Fruit fly (Drosophila melanogaster) whole organism, embryonic: ENCODE measurements around the gene CG43815.

Experiments used
- Asciz ChIP-seq: fragments of 200-800 bp; sonication (Bioruptor generic); optimal IDR thresholded peaks from 2 replicates; lab custom pipeline; 2017; ENCODE audit warnings: missing biosample characterization, mild to moderate bottlenecking, missing genetic modification characterization, missing genetic modification reagents
- Atf-2 ChIP-seq: fragments of 200-800 bp; sonication (Bioruptor generic); optimal IDR thresholded peaks from 2 replicates; lab custom pipeline; 2016; ENCODE audit warnings: missing biosample characterization, missing genetic modification characterization
- CG1024 ChIP-seq: fragments of 200-800 bp; sonication (Bioruptor generic); IDR thresholded peaks from 2 replicates; pipeline ENCODE4 v1.3.6; 2022; ENCODE audit warnings: missing biosample characterization, missing genetic modification characterization
- CG10543 ChIP-seq: fragments of 200-800 bp; sonication (Bioruptor generic); optimal IDR thresholded peaks from 3 replicates; lab custom pipeline; 2017; ENCODE audit warnings: missing biosample characterization, mild to moderate bottlenecking, missing genetic modification characterization, moderate library complexity
- CG11398 ChIP-seq: fragments of 200-800 bp; sonication (Bioruptor generic); optimal IDR thresholded peaks from 2 replicates; lab custom pipeline; 2016; ENCODE audit warnings: missing biosample characterization, missing genetic modification characterization
- CG11504 ChIP-seq: fragments of 200-800 bp; sonication (Bioruptor generic); optimal IDR thresholded peaks from 3 replicates; lab custom pipeline; 2019; ENCODE audit warnings: missing biosample characterization, mild to moderate bottlenecking, missing genetic modification characterization, moderate library complexity
- CG13296 ChIP-seq: fragments of 200-800 bp; sonication (Bioruptor generic); optimal IDR thresholded peaks from 3 replicates; lab custom pipeline; 2018; ENCODE audit warnings: missing biosample characterization, mild to moderate bottlenecking, missing genetic modification characterization
- CG14441 ChIP-seq: fragments of 200-800 bp; sonication (Bioruptor generic); IDR thresholded peaks from 2 replicates; pipeline ENCODE4 v1.3.6; 2022; ENCODE audit warnings: missing biosample characterization, missing genetic modification characterization
- CG14710 ChIP-seq: fragments of 200-800 bp; sonication (Bioruptor generic); optimal IDR thresholded peaks from 3 replicates; lab custom pipeline; 2019; ENCODE audit warnings: missing biosample characterization, mild to moderate bottlenecking, missing genetic modification characterization, moderate library complexity
- CG15601 ChIP-seq: fragments of 200-800 bp; sonication (Bioruptor generic); optimal IDR thresholded peaks from 3 replicates; lab custom pipeline; 2019; ENCODE audit warnings: missing biosample characterization, mild to moderate bottlenecking, missing genetic modification characterization, moderate library complexity
- CG16813 ChIP-seq: fragments of 200-800 bp; sonication (Bioruptor generic); IDR thresholded peaks from 3 replicates; pipeline ENCODE4 v1.3.6; 2022; ENCODE audit warnings: missing biosample characterization, missing genetic modification characterization; ENCODE audit not compliant: partially characterized antibody
- CG31224 ChIP-seq: fragments of 200-800 bp; sonication (Bioruptor generic); IDR thresholded peaks from 2 replicates; pipeline ENCODE4 v1.3.6; 2022; ENCODE audit warnings: missing biosample characterization, missing genetic modification characterization
- CG34224 ChIP-seq: fragments of 200-800 bp; sonication (Bioruptor generic); IDR thresholded peaks from 3 replicates; pipeline ENCODE4 v1.3.6; 2022; ENCODE audit warnings: missing biosample characterization, missing genetic modification characterization; ENCODE audit not compliant: partially characterized antibody
- CG4360 ChIP-seq: fragments of 200-800 bp; sonication (Bioruptor generic); IDR thresholded peaks from 2 replicates; pipeline ENCODE4 v1.3.6; 2022; ENCODE audit warnings: missing biosample characterization, missing genetic modification characterization
- CG7271 ChIP-seq: fragments of 200-800 bp; sonication (Bioruptor generic); optimal IDR thresholded peaks from 2 replicates; lab custom pipeline; 2018; ENCODE audit warnings: missing biosample characterization, mild to moderate bottlenecking, missing genetic modification characterization, moderate library complexity
- CTCF ChIP-seq: fragments of 200-800 bp; sonication (Bioruptor generic); optimal IDR thresholded peaks from 2 replicates; lab custom pipeline; 2017; ENCODE audit warnings: missing biosample characterization, mild to moderate bottlenecking, missing genetic modification characterization, moderate library complexity
- D19B ChIP-seq: fragments of 200-800 bp; sonication (Bioruptor generic); optimal IDR thresholded peaks from 2 replicates; lab custom pipeline; 2017; ENCODE audit warnings: missing biosample characterization, mild to moderate bottlenecking, missing genetic modification characterization
- Doc3 ChIP-seq: fragments of 200-800 bp; sonication (Bioruptor generic); IDR thresholded peaks from 3 replicates; pipeline ENCODE4 v1.3.6; 2022; ENCODE audit warnings: missing biosample characterization, missing genetic modification characterization; ENCODE audit not compliant: partially characterized antibody
- E2f2 ChIP-seq: fragments of 200-800 bp; sonication (Bioruptor generic); IDR thresholded peaks from 2 replicates; pipeline ENCODE4 v1.3.6; 2022; ENCODE audit warnings: missing biosample characterization, missing genetic modification characterization
- Jarid2 ChIP-seq: fragments of 200-800 bp; sonication (Bioruptor generic); optimal IDR thresholded peaks from 3 replicates; lab custom pipeline; 2017; ENCODE audit warnings: mild to moderate bottlenecking, missing biosample characterization, missing genetic modification reagents, missing genetic modification characterization
- Lpt ChIP-seq: fragments of >200 bp; optimal IDR thresholded peaks from 2 replicates; lab custom pipeline; 2018; ENCODE audit warnings: missing biosample characterization, missing genetic modification characterization
- Med ChIP-seq: fragments of 200-800 bp; sonication (Bioruptor generic); peaks from one replicate; lab custom pipeline; 2016; ENCODE audit warnings: missing biosample characterization, missing genetic modification characterization, mild to moderate bottlenecking, inconsistent platforms, moderate library complexity
- Pdp1 ChIP-seq, 2 experiments: fragments of 200-800 bp; sonication (Bioruptor generic); optimal IDR thresholded peaks; 3 replicates each; lab custom pipeline; 2016; ENCODE audit warnings: missing biosample characterization in 2 of 2, missing genetic modification characterization in 2 of 2, mild to moderate bottlenecking in 1 of 2, moderate library complexity in 1 of 2
- Poxn ChIP-seq: fragments of 200-800 bp; sonication (Bioruptor generic); IDR thresholded peaks from 2 replicates; pipeline ENCODE4 v1.3.6; 2022; ENCODE audit warnings: missing biosample characterization, missing genetic modification characterization
- Ssrp ChIP-seq: fragments of 200-800 bp; sonication (Bioruptor generic); optimal IDR thresholded peaks from 2 replicates; lab custom pipeline; 2018; ENCODE audit warnings: missing biosample characterization, mild to moderate bottlenecking, missing genetic modification characterization, moderate library complexity
- cad ChIP-seq: fragments of >200 bp; optimal IDR thresholded peaks from 2 replicates; lab custom pipeline; 2017; ENCODE audit warnings: missing biosample characterization, missing genetic modification characterization
- cas ChIP-seq: fragments of 200-800 bp; sonication (Bioruptor generic); IDR thresholded peaks from 2 replicates; pipeline ENCODE4 v1.3.6; 2022; ENCODE audit warnings: missing biosample characterization, missing genetic modification characterization
- crp ChIP-seq, 2 experiments: fragments of 200-800 bp; sonication (Bioruptor generic); optimal IDR thresholded peaks; 2 replicates in 1 of 2; 3 replicates in 1 of 2; lab custom pipeline; 2017; ENCODE audit warnings: missing biosample characterization in 2 of 2, missing genetic modification characterization in 2 of 2, mild to moderate bottlenecking in 1 of 2, moderate library complexity in 1 of 2
- dimm ChIP-seq: fragments of 200-800 bp; sonication (Bioruptor generic); IDR thresholded peaks from 2 replicates; pipeline ENCODE4 v1.3.6; 2022; ENCODE audit warnings: missing biosample characterization, missing genetic modification characterization
- exex ChIP-seq: fragments of 200-800 bp; sonication (Bioruptor generic); optimal IDR thresholded peaks from 4 replicates; lab custom pipeline; 2018; ENCODE audit warnings: missing biosample characterization, mild to moderate bottlenecking, missing genetic modification characterization, moderate library complexity
- gcm ChIP-seq: fragments of 200-800 bp; sonication (Bioruptor generic); optimal IDR thresholded peaks from 2 replicates; lab custom pipeline; 2019; ENCODE audit warnings: missing biosample characterization, mild to moderate bottlenecking, missing genetic modification characterization, moderate library complexity
- gro ChIP-seq: fragments of 200-800 bp; sonication (Bioruptor generic); optimal IDR thresholded peaks from 2 replicates; lab custom pipeline; 2016; ENCODE audit warnings: missing biosample characterization, missing genetic modification characterization
- hbn ChIP-seq: fragments of 200-800 bp; sonication (Bioruptor generic); IDR thresholded peaks from 2 replicates; pipeline ENCODE4 v1.3.6; 2022; ENCODE audit warnings: missing biosample characterization, missing genetic modification characterization; ENCODE audit not compliant: partially characterized antibody
- kni ChIP-seq: fragments of 200-800 bp; sonication (Bioruptor generic); optimal IDR thresholded peaks from 3 replicates; lab custom pipeline; 2017; ENCODE audit warnings: mild to moderate bottlenecking, missing biosample characterization, missing genetic modification reagents, missing genetic modification characterization
- lilli ChIP-seq: fragments of 200-800 bp; sonication (Bioruptor generic); optimal IDR thresholded peaks from 3 replicates; lab custom pipeline; 2016; ENCODE audit warnings: missing biosample characterization, missing genetic modification characterization
- nerfin-2 ChIP-seq: fragments of 200-800 bp; sonication (Bioruptor generic); IDR thresholded peaks from 2 replicates; pipeline ENCODE4 v1.3.6; 2022; ENCODE audit warnings: missing biosample characterization, missing genetic modification characterization; ENCODE audit not compliant: partially characterized antibody
- oc ChIP-seq: fragments of 200-800 bp; sonication (Bioruptor generic); optimal IDR thresholded peaks from 2 replicates; lab custom pipeline; 2018; ENCODE audit warnings: missing biosample characterization, mild to moderate bottlenecking, missing genetic modification characterization, moderate library complexity
- pum ChIP-seq: fragments of 200-800 bp; sonication (Bioruptor generic); optimal IDR thresholded peaks from 2 replicates; lab custom pipeline; 2016; ENCODE audit warnings: missing biosample characterization, missing genetic modification characterization
- ro ChIP-seq: fragments of 200-800 bp; sonication (Bioruptor generic); IDR thresholded peaks from 2 replicates; pipeline ENCODE4 v1.3.6; 2022; ENCODE audit warnings: missing biosample characterization, missing genetic modification characterization
- salm ChIP-seq: fragments of 200-800 bp; sonication (Bioruptor generic); optimal IDR thresholded peaks from 2 replicates; lab custom pipeline; 2018; ENCODE audit warnings: missing biosample characterization, mild to moderate bottlenecking, missing genetic modification characterization
- tgo ChIP-seq: fragments of 200-800 bp; sonication (Bioruptor generic); IDR thresholded peaks from 3 replicates; pipeline ENCODE4 v1.3.6; 2022; ENCODE audit warnings: missing biosample characterization, missing genetic modification characterization
- tll ChIP-seq, 2 experiments: fragments of 200-800 bp in 1 of 2; fragments of >200 bp in 1 of 2; sonication (Bioruptor generic) in 1 of 2; optimal IDR thresholded peaks; 2 replicates each; lab custom pipeline; 2017 to 2019; ENCODE audit warnings: missing biosample characterization in 2 of 2, missing genetic modification characterization in 2 of 2, mild to moderate bottlenecking in 1 of 2, moderate library complexity in 1 of 2
- vvl ChIP-seq: fragments of 200-800 bp; sonication (Bioruptor generic); IDR thresholded peaks from 2 replicates; pipeline ENCODE4 v1.3.6; 2022; ENCODE audit warnings: missing biosample characterization, missing genetic modification characterization
- z ChIP-seq: fragments of 200-800 bp; sonication (Bioruptor generic); IDR thresholded peaks from 3 replicates; pipeline ENCODE4 v1.3.6; 2022; ENCODE audit warnings: missing biosample characterization, missing genetic modification characterization
- zf30C ChIP-seq: fragments of 200-800 bp; sonication (Bioruptor generic); optimal IDR thresholded peaks from 3 replicates; lab custom pipeline; 2018; ENCODE audit warnings: missing biosample characterization, mild to moderate bottlenecking, missing genetic modification characterization

CG43815 gene

DNA sequence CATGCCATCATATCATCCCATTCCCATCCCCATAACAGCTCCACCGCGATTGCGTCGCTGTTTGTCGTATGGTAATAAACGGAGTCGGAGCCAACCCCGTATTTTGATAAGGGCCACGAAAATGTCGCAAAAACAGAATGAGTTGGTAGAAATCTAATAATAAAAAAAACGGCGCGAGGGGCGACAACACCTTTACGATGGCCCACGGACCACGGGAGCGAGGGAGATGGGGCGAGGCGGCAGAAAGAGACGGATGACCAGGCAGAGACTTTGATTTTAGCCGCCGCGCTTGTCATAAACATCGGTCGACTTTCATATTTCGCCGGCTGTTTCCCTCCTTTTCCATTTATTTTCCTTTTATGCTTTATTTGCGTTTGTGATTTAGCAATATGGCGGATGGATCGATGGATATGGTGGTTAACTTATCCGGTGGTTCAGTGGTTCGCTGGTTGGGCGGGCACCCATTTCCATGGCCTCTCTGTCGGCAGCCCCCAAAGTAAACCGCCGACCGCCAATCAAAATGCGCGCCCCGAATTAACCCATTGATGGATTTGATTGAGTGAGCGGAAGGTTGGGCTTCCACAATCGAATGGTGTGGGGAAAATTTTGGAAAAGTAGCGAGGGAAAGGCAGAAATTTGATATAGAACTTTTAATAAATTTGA is 35.9 kb downstream of the CG43815 start (continued):
- TF ChIP-seq z: 0 out of 3 replicates have a peak, but pooled peaks have one; percentile 24
- no peak for TF ChIP-seq CG7271
- no peak for TF ChIP-seq Jarid2 (GFP tag; lab: Kevin White, UChicago)
- no peak for TF ChIP-seq tgo (GFP tag; lab: Robert Waterston, UW)
- TF ChIP-seq cad: peak; percentile 90

DNA sequence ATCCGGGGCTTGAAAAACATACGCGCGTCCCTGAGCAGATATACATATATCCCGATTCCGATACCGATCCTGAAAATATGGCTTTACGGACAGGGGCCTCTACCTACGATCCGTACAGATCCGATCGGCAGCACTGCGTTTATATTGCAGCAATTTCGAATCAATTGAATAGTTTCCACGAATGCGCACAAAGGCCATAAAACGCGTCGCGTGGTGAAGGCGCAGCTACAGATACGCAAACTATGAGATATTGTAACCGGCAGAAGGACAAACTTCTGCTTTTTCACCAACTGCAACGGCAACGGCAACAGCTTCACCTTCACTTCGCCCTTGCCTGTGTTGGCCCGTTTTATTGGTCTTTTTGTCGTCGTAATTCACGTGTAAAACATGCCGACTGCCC is 39.1 kb downstream of the CG43815 start:
- TF ChIP-seq gcm (GFP tag; lab: Kevin White, UChicago) (no peak), Pdp1 (GFP tag; optimal IDR thresholded peaks at IDR 0.05; lab: Kevin White, UChicago) (no peak), nerfin-2 (GFP tag; lab: Robert Waterston, UW) (no peak), tll (GFP tag; optimal IDR thresholded peaks at IDR 0.05; lab: Kevin White, UChicago) (peak in 1 of 2 experiments; percentile 69), CG7271 (peak; percentile 55), cad (peak; percentile 97), E2f2 (GFP tag; lab: Robert Waterston, UW) (no peak), CG11504 (tag; lab: Kevin White, UChicago) (no peak)

DNA sequence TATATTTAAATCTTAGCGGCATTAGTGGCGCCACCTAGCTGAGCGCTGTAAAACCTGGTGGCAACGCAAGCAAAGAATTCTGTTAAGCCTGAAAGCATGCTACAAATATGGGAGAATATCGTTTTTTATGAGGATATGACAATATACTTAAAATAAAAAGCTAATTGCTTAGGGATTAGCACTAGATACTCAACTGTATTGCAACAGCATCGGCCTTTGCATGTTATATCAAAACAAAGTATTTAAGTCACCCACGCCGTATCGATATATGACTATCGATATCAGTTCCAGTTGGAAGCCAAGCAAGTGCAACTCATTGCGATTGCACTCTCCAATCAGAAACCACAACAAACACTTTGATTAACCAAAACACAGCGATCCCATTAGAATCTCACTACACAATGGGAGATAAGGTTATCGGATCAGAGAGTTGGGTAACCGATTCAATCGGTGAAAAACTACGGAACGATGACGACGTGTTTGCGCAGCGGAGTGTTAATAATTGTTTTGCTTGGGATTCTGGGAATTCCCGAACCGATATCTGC is 42.9 kb downstream of the CG43815 start, which contains the start of gene Ugt36A1:
TSS of gene Ugt36A1 (plus strand) at position 280 of the 545 bp plus-strand sequence.
- TF ChIP-seq ro (GFP tag; lab: Robert Waterston, UW): no peak
- TF ChIP-seq Poxn (GFP tag; lab: Robert Waterston, UW): no peak
- no peak for TF ChIP-seq oc
- no peak for TF ChIP-seq CG10543 (GFP tag; lab: Kevin White, UChicago)
- no peak for TF ChIP-seq Lpt (GFP tag; lab: Kevin White, UChicago)
- no peak for TF ChIP-seq Atf-2 (GFP tag; lab: Kevin White, UChicago)
- TF ChIP-seq hbn: peak; percentile 89
- no peak for TF ChIP-seq Ssrp (tag; lab: Kevin White, UChicago)
- no peak for TF ChIP-seq vvl (GFP tag; lab: Robert Waterston, UW)
- TF ChIP-seq Med (GFP tag; lab: Kevin White, UChicago): peak; percentile 64
- TF ChIP-seq exex (tag; lab: Kevin White, UChicago): peak; percentile 71
- TF ChIP-seq CG16813 (GFP tag; lab: Robert Waterston, UW): peak; percentile 73
- no peak for TF ChIP-seq tll (GFP tag; optimal IDR thresholded peaks at IDR 0.05; lab: Kevin White, UChicago)
- TF ChIP-seq CG14710: no peak
- no peak for TF ChIP-seq lilli
- TF ChIP-seq Asciz (GFP tag; lab: Kevin White, UChicago): no peak
- no peak for TF ChIP-seq CG1024 (GFP tag; lab: Robert Waterston, UW)
- TF ChIP-seq CG34224 (GFP tag; lab: Robert Waterston, UW): peak; percentile 85
- peak; percentile 81; the same call in 1 of the 2 replicates for TF ChIP-seq CG4360 (GFP tag; lab: Robert Waterston, UW)
- TF ChIP-seq crp (GFP tag; optimal IDR thresholded peaks at IDR 0.05; lab: Kevin White, UChicago): no peak
- TF ChIP-seq zf30C (GFP tag; lab: Kevin White, UChicago): no peak
- TF ChIP-seq gro (GFP tag; lab: Kevin White, UChicago): no peak
- no peak for TF ChIP-seq pum
- no peak for TF ChIP-seq D19B (GFP tag; lab: Kevin White, UChicago)
- TF ChIP-seq CG15601: no peak
- no peak for TF ChIP-seq CG11398 (GFP tag; lab: Kevin White, UChicago)
- no peak for TF ChIP-seq CG14441 (GFP tag; lab: Robert Waterston, UW)
- TF ChIP-seq dimm (GFP tag; lab: Robert Waterston, UW): no peak
- TF ChIP-seq CG13296 (GFP tag; lab: Kevin White, UChicago): no peak
- TF ChIP-seq Doc3 (GFP tag; lab: Robert Waterston, UW): peak; percentile 92
- TF ChIP-seq CTCF: peak; percentile 92
- no peak for TF ChIP-seq salm (tag; lab: Kevin White, UChicago)
- no peak for TF ChIP-seq cas (GFP tag; lab: Robert Waterston, UW)
- no peak for TF ChIP-seq CG31224 (GFP tag; lab: Robert Waterston, UW)
- TF ChIP-seq kni (GFP tag; lab: Kevin White, UChicago): no peak
- TF ChIP-seq gcm (GFP tag; lab: Kevin White, UChicago): no peak
